Worm (Caenorhabditis elegans) whole organism, early embryonic: ENCODE data around the gene F43H9.4.

Experiments used
- B0310.2 ChIP-seq: sonication (generic microtip); optimal IDR thresholded peaks from 2 replicates; lab custom pipeline; 2016; ENCODE audit warnings: mild to moderate bottlenecking, missing genetic modification characterization, missing compliant biosample characterization
- F13C5.2 ChIP-seq: sonication (generic microtip); optimal IDR thresholded peaks from 2 replicates; lab custom pipeline; 2017; ENCODE audit warnings: mild to moderate bottlenecking, missing genetic modification characterization, inconsistent platforms, missing compliant biosample characterization
- aly-1 ChIP-seq: sonication (generic microtip); optimal IDR thresholded peaks from 2 replicates; lab custom pipeline; 2016; ENCODE audit warnings: missing genetic modification characterization, missing compliant biosample characterization
- ama-1 ChIP-seq: fragments of 150-350 bp; optimal IDR thresholded peaks from 2 replicates; lab custom pipeline; 2014
- ceh-36 ChIP-seq: sonication (generic microtip); optimal IDR thresholded peaks from 2 replicates; lab custom pipeline; 2016; ENCODE audit warnings: missing genetic modification characterization, inconsistent platforms, missing compliant biosample characterization
- flt-1 ChIP-seq: fragments of 200-800 bp; sonication (Bioruptor generic); IDR thresholded peaks from 2 replicates; pipeline ENCODE4 v1.3.6; 2022; ENCODE audit warnings: missing genetic modification characterization, missing compliant biosample characterization
- hmbx-1 ChIP-seq: sonication (generic microtip); optimal IDR thresholded peaks from 2 replicates; lab custom pipeline; 2016; ENCODE audit warnings: mild to moderate bottlenecking, missing genetic modification characterization, missing compliant biosample characterization
- hmg-4 ChIP-seq: fragments of 200-800 bp; sonication (Bioruptor generic); optimal IDR thresholded peaks from 2 replicates; lab custom pipeline; 2018; ENCODE audit warnings: mild to moderate bottlenecking, missing genetic modification characterization, missing compliant biosample characterization
- hnd-1 ChIP-seq: sonication (generic microtip); optimal IDR thresholded peaks from 2 replicates; lab custom pipeline; 2016; ENCODE audit warnings: missing genetic modification characterization, missing compliant biosample characterization
- pes-1 ChIP-seq: fragments of 200-800 bp; sonication (Bioruptor generic); IDR thresholded peaks from 2 replicates; pipeline ENCODE4 v1.3.6; 2022; ENCODE audit warnings: missing genetic modification reagents, missing genetic modification characterization, missing compliant biosample characterization
- scrt-1 ChIP-seq: fragments of 200-800 bp; sonication (Bioruptor generic); IDR thresholded peaks from 2 replicates; pipeline ENCODE4 v1.3.6; 2022; ENCODE audit warnings: missing genetic modification characterization, missing compliant biosample characterization
- sea-1 ChIP-seq: fragments of 200-800 bp; sonication (Bioruptor generic); conservative IDR thresholded peaks from 2 replicates; pipeline ENCODE4 v1.3.6; 2022; ENCODE audit warnings: missing genetic modification characterization, missing compliant biosample characterization
- tbx-37 ChIP-seq: fragments of 200-800 bp; sonication (Bioruptor generic); conservative IDR thresholded peaks from 2 replicates; pipeline ENCODE4 v1.3.6; 2022; ENCODE audit warnings: missing genetic modification reagents, missing genetic modification characterization, missing compliant biosample characterization

DNA sequence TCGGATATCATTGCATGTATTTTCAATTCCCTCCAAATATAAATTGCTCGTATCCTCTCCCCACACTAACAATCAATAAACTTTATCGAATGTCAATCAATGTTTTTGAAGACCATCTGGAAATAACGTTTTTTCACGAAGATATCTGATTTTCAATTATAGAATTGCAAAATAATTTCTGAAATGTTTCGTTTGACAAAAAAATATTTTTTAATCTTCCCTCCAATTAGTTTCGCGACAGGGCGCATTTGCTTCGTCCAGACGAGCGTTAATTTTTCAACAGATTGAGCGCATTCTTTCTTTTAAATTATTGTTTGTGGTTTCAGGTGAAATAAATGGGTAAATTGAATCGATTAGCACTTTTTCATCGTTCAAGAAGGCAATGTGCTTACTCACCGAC lies 4.6 kb downstream of the F43H9.4 start, which contains the start of gene vars-1:
- TF ChIP-seq ama-1 (no peak), B0310.2 (tag; lab: Kevin White, UChicago) (no peak), tbx-37 (no peak), hnd-1 (tag; lab: Kevin White, UChicago) (no peak), F13C5.2 (tag; lab: Kevin White, UChicago) (no peak), aly-1 (tag; lab: Kevin White, UChicago) (no peak), ceh-36 (tag; lab: Kevin White, UChicago) (no peak), sea-1 (GFP tag; lab: Robert Waterston, UW) (no peak), hmbx-1 (tag; lab: Kevin White, UChicago) (no peak), pes-1 (no peak), scrt-1 (no peak), hmg-4 (GFP tag; lab: Kevin White, UChicago) (no peak), flt-1 (GFP tag; lab: Robert Waterston, UW) (no peak)
